Worm (Caenorhabditis elegans): ENCODE measurements around the gene Y49F6B.2.

Gene Y49F6B.2

DNA sequence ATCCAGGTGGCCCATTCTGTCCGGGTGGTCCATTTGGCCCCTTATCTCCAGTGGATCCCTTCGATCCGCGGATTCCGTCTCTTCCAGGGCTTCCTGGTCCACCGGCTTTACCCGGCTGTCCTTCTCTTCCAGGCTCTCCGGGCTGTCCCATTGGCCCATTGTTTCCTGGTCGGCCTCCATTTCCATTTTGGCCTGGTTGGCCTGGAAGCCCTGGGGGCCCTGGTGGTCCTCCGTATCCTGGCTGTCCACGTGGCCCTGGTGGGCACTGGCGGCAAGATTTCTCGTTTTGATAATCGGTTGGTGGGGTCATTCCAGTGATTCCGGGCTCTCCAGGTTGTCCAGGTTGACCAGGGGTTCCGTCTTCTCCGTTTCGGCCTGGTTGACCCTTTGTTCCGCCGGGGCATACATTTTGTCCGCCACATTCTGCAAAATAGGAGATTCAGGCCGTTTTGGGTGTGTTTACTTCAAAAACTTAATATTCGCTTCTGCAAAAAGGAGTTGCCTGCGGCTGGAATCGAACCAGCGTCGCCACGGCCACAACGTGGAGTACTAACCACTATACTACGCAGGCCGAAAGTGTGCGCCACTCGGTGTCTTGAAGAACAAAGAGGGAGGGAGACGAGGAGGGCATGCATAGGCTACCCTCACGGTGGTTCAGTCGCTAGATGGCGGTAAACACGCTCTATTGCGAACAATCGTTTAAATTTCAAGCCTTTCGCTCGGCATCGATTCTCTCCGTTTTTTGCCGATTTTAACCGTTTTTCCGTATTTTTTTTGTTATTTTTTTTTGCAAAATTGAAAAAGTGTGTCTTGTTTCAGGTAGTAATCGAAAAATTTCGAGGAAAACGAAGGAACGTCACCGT lies 18.5 kb downstream of the Y49F6B.2 start, which contains the start of gene W09G10.9:
W09G10.9 (plus strand) TSS at position 813 of the 863 bp plus-strand sequence.
- peak; percentile 92 for TF ChIP-seq T22C8.4 (GFP tag; IDR thresholded peaks at IDR 0.05)
- peak; percentile 91 for TF ChIP-seq klf-2 (GFP tag; conservative IDR thresholded peaks at IDR 0.05)
- TF ChIP-seq tab-1 (GFP tag; IDR thresholded peaks at IDR 0.05), result peak; percentile 96
- TF ChIP-seq med-1 (GFP tag; optimal IDR thresholded peaks at IDR 0.05; ENCODE audit: insufficient read depth), result peak; percentile 43
- TF ChIP-seq ztf-23 (GFP tag; IDR thresholded peaks at IDR 0.05), result peak; percentile 93
- TF ChIP-seq ztf-29 (GFP tag; IDR thresholded peaks at IDR 0.05), result peak; percentile 87
- TF ChIP-seq ref-1 (GFP tag; conservative IDR thresholded peaks at IDR 0.05), result peak; percentile 89
- TF ChIP-seq cog-1 (tag; optimal IDR thresholded peaks at IDR 0.05), result peak; percentile 4
- TF ChIP-seq flt-1 (GFP tag; IDR thresholded peaks at IDR 0.05), result peak; percentile 95

DNA sequence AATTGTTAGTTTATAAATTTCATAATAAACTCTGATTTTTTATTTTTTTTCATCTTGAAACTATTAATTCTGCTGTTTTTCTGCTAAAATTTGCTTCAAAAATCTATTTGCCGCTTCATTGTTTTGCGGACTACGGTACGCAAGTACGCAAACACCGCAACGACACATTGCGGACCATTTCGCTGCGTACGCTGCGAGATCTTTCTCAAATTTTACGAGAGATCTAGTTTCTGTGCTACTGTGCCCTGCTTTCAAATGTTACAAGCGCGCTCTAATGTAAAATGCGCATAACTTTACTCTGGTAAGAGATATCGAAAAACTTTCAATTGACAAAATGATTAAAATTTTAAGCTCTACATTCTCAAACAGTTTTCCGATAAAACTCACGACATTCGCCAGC lies 20.8 kb downstream of the Y49F6B.2 start:
- TF ChIP-seq flt-1 (GFP tag; IDR thresholded peaks at IDR 0.05), result peak; percentile 74

- TF ChIP-seq ztf-23 (GFP tag; IDR thresholded peaks at IDR 0.05), result no peak
- TF ChIP-seq klf-2 (GFP tag; conservative IDR thresholded peaks at IDR 0.05), result no peak
- TF ChIP-seq T22C8.4 (GFP tag; IDR thresholded peaks at IDR 0.05), result no peak
- TF ChIP-seq ref-1 (GFP tag; conservative IDR thresholded peaks at IDR 0.05), result no peak
- TF ChIP-seq ztf-29 (GFP tag; IDR thresholded peaks at IDR 0.05), result no peak
- no peak for TF ChIP-seq tab-1 (GFP tag; IDR thresholded peaks at IDR 0.05)
- no peak for TF ChIP-seq med-1 (GFP tag; optimal IDR thresholded peaks at IDR 0.05; ENCODE audit: insufficient read depth)
These were observed 21.3 kb downstream of the Y49F6B.2 start, which contains the start of gene col-72 for ce11 chrII:3524097-3524496. Gene col-72 (minus strand): TSS chrII:3524197.

DNA sequence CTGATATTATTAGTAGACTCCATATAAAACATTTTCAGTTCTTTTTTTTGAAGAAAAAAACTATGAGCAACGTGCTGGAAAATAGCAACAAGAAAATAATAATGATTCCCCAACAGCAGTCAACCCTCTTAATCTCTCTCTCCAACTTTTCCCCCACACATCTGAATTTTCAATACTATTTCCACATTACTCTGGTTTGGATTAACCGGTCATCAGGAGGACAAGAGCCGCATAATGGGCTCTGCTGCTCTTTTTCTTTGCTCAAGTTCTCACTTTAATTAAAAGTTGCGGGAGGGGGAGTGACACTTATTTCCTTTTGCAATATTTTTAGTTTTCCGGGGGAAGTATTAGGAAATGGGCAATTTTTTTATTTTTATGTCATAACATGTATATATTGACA lies 24.7 kb downstream of the Y49F6B.2 start:
- TF ChIP-seq klf-2 (GFP tag; conservative IDR thresholded peaks at IDR 0.05) (no peak), flt-1 (GFP tag; IDR thresholded peaks at IDR 0.05) (no peak), ztf-23 (GFP tag; IDR thresholded peaks at IDR 0.05) (no peak), ztf-29 (GFP tag; IDR thresholded peaks at IDR 0.05) (no peak), med-1 (GFP tag; optimal IDR thresholded peaks at IDR 0.05; ENCODE audit: insufficient read depth) (no peak), T22C8.4 (GFP tag; IDR thresholded peaks at IDR 0.05) (no peak), tab-1 (GFP tag; IDR thresholded peaks at IDR 0.05) (no peak), ref-1 (GFP tag; conservative IDR thresholded peaks at IDR 0.05) (no peak), cog-1 (tag; optimal IDR thresholded peaks at IDR 0.05) (no peak)

DNA sequence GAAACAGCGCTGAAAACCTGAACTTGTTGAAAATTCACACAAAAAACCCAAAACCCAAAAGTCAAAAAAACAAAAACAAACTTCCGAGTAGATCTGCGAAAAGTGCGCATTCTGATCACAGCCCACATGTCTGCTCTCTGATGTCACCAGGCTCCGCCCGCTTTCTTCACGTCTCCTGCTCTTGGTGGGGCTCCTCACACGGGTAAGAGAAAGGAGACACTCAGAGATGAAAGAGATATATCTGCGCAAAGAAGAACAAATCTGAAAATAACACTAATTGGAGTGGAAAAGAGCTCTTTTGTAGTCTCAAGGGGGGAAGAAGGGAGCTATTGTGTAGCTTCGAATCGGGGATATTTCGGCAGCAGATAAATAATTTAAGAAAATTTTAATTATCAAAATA lies 25.5 kb downstream of the Y49F6B.2 start, which contains the start of gene ncs-6:
ncs-6 (minus strand) TSS at position 261 of the 400 bp plus-strand sequence.
- TF ChIP-seq klf-2 (GFP tag; conservative IDR thresholded peaks at IDR 0.05) (no peak), ztf-23 (GFP tag; IDR thresholded peaks at IDR 0.05) (no peak), ztf-29 (GFP tag; IDR thresholded peaks at IDR 0.05) (no peak)

DNA sequence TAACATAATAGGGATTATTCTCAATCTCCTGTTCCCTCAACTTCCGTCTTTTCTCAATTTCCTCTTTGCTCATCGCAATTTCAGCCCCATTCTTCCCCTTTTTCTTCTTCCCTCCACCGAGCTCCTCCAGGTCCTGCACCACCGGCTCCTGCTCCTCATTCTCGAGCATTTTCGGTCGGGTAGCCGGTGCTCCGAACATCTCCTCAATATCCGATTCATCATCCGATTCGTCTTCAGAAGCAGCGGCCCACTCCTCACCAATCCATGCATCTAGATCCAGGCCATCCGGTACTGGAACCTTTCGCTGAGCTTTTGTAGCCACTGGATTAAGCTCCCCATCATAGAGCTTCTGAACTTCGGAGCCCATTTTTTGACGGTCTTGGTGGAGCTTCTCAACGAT lies 37.4 kb downstream of the Y49F6B.2 start:
- TF ChIP-seq cog-1 (tag; optimal IDR thresholded peaks at IDR 0.05) (no peak), med-1 (GFP tag; optimal IDR thresholded peaks at IDR 0.05; ENCODE audit: insufficient read depth) (no peak), ref-1 (GFP tag; conservative IDR thresholded peaks at IDR 0.05) (no peak), ztf-29 (GFP tag; IDR thresholded peaks at IDR 0.05) (no peak), ztf-23 (GFP tag; IDR thresholded peaks at IDR 0.05) (no peak), tab-1 (GFP tag; IDR thresholded peaks at IDR 0.05) (no peak), flt-1 (GFP tag; IDR thresholded peaks at IDR 0.05) (no peak), klf-2 (GFP tag; conservative IDR thresholded peaks at IDR 0.05) (no peak), T22C8.4 (GFP tag; IDR thresholded peaks at IDR 0.05) (no peak)

DNA sequence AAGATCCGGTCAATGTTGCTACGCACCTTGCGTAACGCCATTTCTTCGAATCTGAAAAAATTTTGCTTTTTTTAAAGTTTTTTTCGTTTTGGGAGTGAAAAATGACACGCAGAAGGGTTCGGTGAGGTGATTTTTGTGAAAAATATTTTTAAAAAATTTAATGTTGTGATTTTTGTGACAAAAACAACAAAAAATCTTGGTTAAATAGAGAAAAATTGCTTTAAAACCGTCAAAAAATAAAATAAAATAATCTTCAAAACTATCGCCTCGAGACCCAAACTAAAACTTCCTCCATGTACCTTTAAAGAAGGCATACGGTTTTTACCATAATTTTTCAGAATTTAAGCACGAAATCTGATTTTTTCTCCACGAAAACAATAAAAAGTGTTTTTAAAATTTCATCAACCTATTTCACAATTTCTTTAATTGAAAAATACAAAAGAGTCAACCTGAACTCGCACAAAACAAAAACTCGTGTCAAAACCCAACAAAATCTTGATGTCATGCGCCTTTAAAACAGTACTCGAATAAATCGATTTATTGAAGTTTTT lies 43.7 kb downstream of the Y49F6B.2 start, which contains the start of gene apd-3:
apd-3 (minus strand) TSS at position 51 of the 551 bp plus-strand sequence.
- no peak for TF ChIP-seq flt-1 (GFP tag; IDR thresholded peaks at IDR 0.05)
- TF ChIP-seq ztf-23 (GFP tag; IDR thresholded peaks at IDR 0.05), result no peak
- TF ChIP-seq T22C8.4 (GFP tag; IDR thresholded peaks at IDR 0.05), result no peak
- TF ChIP-seq tab-1 (GFP tag; IDR thresholded peaks at IDR 0.05), result no peak
- no peak for TF ChIP-seq cog-1 (tag; optimal IDR thresholded peaks at IDR 0.05)
- TF ChIP-seq ztf-29 (GFP tag; IDR thresholded peaks at IDR 0.05), result no peak

- TF ChIP-seq klf-2 (GFP tag; conservative IDR thresholded peaks at IDR 0.05), result no peak
- TF ChIP-seq ztf-23 (GFP tag; IDR thresholded peaks at IDR 0.05), result no peak
- TF ChIP-seq ref-1 (GFP tag; conservative IDR thresholded peaks at IDR 0.05), result no peak
- TF ChIP-seq flt-1 (GFP tag; IDR thresholded peaks at IDR 0.05), result no peak
- TF ChIP-seq med-1 (GFP tag; optimal IDR thresholded peaks at IDR 0.05; ENCODE audit: insufficient read depth), result no peak
- TF ChIP-seq T22C8.4 (GFP tag; IDR thresholded peaks at IDR 0.05), result no peak
- no peak for TF ChIP-seq cog-1 (tag; optimal IDR thresholded peaks at IDR 0.05)
- TF ChIP-seq tab-1 (GFP tag; IDR thresholded peaks at IDR 0.05), result no peak
- no peak; the same call in 1 of the 2 replicates for TF ChIP-seq ztf-29 (GFP tag; IDR thresholded peaks at IDR 0.05)
These were observed 44.5 kb downstream of the Y49F6B.2 start for ce11 chrII:3547282-3547681.

DNA sequence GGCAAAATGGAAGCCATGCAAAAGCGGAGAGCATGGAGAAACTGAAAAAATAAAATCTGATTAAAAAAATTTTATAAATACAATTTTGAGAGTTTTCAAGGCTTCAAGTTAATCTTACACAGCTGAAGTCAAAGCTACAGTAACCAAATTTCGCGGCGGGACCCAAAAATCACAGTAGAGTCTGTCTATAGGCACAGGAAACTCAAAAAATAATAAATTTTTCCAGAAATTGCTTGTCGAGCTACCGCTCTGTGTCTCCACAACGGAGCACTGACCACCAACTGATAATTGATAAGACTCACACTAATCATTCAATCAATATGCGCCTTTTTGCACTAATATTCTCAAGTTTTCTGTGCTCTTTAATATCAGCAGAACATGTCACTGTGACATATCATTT lies 47.6 kb downstream of the Y49F6B.2 start, which contains the start of gene W10G11.19:
W10G11.19 (plus strand) TSS at position 301 of the 400 bp plus-strand sequence.
- TF ChIP-seq ztf-23 (GFP tag; IDR thresholded peaks at IDR 0.05) (no peak), med-1 (GFP tag; optimal IDR thresholded peaks at IDR 0.05; ENCODE audit: insufficient read depth) (no peak), T22C8.4 (GFP tag; IDR thresholded peaks at IDR 0.05) (no peak), tab-1 (GFP tag; IDR thresholded peaks at IDR 0.05) (no peak), ref-1 (GFP tag; conservative IDR thresholded peaks at IDR 0.05) (no peak), klf-2 (GFP tag; conservative IDR thresholded peaks at IDR 0.05) (no peak), ztf-29 (GFP tag; IDR thresholded peaks at IDR 0.05) (no peak), cog-1 (tag; optimal IDR thresholded peaks at IDR 0.05) (no peak), flt-1 (GFP tag; IDR thresholded peaks at IDR 0.05) (no peak)

All from whole organism, midembryonic.